Worm (Caenorhabditis elegans) whole organism, L4 larva: ENCODE data around the gene mab-9.

Experiments
- T26A8.4 ChIP-seq: fragments of 200-800 bp; sonication (Bioruptor generic); IDR thresholded peaks from 2 replicates; pipeline ENCODE4 v1.3.6; 2022; ENCODE audit warnings: missing genetic modification characterization, missing compliant biosample characterization
- Y5F2A.4 ChIP-seq: fragments of 200-800 bp; sonication (Bioruptor generic); optimal IDR thresholded peaks from 2 replicates; lab custom pipeline; 2018; ENCODE audit warnings: mild to moderate bottlenecking, missing genetic modification characterization, missing compliant biosample characterization
- Y75B8A.6 ChIP-seq: fragments of 200-800 bp; sonication (Bioruptor generic); IDR thresholded peaks from 2 replicates; pipeline ENCODE4 v1.3.6; 2022; ENCODE audit warnings: missing genetic modification reagents, missing genetic modification characterization, missing compliant biosample characterization
- aha-1 ChIP-seq: fragments of 150-350 bp; peaks from one replicate; lab custom pipeline; 2014; ENCODE audit warnings: missing biosample characterization, missing genetic modification characterization
- ceh-20 ChIP-seq: fragments of 200-800 bp; sonication (Bioruptor generic); IDR thresholded peaks from 2 replicates; pipeline ENCODE4 v1.3.6; 2022; ENCODE audit warnings: missing genetic modification reagents, missing genetic modification characterization, missing compliant biosample characterization
- ceh-28 ChIP-seq: fragments of 150-350 bp; optimal IDR thresholded peaks from 2 replicates; lab custom pipeline; 2014; ENCODE audit warnings: missing biosample characterization, missing genetic modification reagents, missing genetic modification characterization
- ceh-44 ChIP-seq: fragments of 200-800 bp; sonication (Bioruptor generic); IDR thresholded peaks from 2 replicates; pipeline ENCODE4 v1.3.6; 2022; ENCODE audit warnings: missing genetic modification reagents, missing genetic modification characterization, missing compliant biosample characterization
- ceh-62 ChIP-seq: sonication (generic microtip); optimal IDR thresholded peaks from 2 replicates; lab custom pipeline; 2017; ENCODE audit warnings: missing biosample characterization, missing genetic modification characterization
- ces-1 ChIP-seq: fragments of 150-350 bp; sonication (generic microtip); optimal IDR thresholded peaks from 4 replicates; lab custom pipeline; 2014; ENCODE audit warnings: missing biosample characterization, missing genetic modification reagents, missing genetic modification characterization
- daf-19 ChIP-seq: fragments of 200-800 bp; sonication (Bioruptor generic); conservative IDR thresholded peaks from 2 replicates; pipeline ENCODE4 v1.3.6; 2022; ENCODE audit warnings: missing genetic modification characterization, missing compliant biosample characterization
- daf-8 ChIP-seq: fragments of 200-800 bp; sonication (Bioruptor generic); IDR thresholded peaks from 2 replicates; pipeline ENCODE4 v1.3.6; 2022; ENCODE audit warnings: missing genetic modification characterization, missing compliant biosample characterization
- dmd-8 ChIP-seq: fragments of 200-800 bp; sonication (Bioruptor generic); IDR thresholded peaks from 2 replicates; pipeline ENCODE4 v1.3.6; 2022; ENCODE audit warnings: missing genetic modification characterization, missing compliant biosample characterization
- egl-27 ChIP-seq: sonication (generic microtip); optimal IDR thresholded peaks from 3 replicates; lab custom pipeline; 2017; ENCODE audit warnings: missing biosample characterization, missing genetic modification reagents, missing genetic modification characterization
- egl-43 ChIP-seq: fragments of 200-800 bp; sonication (Bioruptor generic); IDR thresholded peaks from 2 replicates; pipeline ENCODE4 v1.3.6; 2022; ENCODE audit warnings: missing genetic modification reagents, missing genetic modification characterization, missing compliant biosample characterization
- fkh-10 ChIP-seq: fragments of 150-350 bp; optimal IDR thresholded peaks from 2 replicates; lab custom pipeline; 2014; ENCODE audit warnings: missing biosample characterization, missing genetic modification reagents, missing genetic modification characterization
- gei-8 ChIP-seq: fragments of 200-800 bp; sonication (Bioruptor generic); optimal IDR thresholded peaks from 2 replicates; lab custom pipeline; 2018; ENCODE audit warnings: mild to moderate bottlenecking, missing genetic modification characterization, missing compliant biosample characterization
- hlh-11 ChIP-seq: fragments of 200-800 bp; sonication (Bioruptor generic); optimal IDR thresholded peaks from 2 replicates; lab custom pipeline; 2018; ENCODE audit warnings: mild to moderate bottlenecking, missing genetic modification characterization, missing compliant biosample characterization
- jun-1 ChIP-seq: fragments of 150-350 bp; optimal IDR thresholded peaks from 2 replicates; lab custom pipeline; 2014; ENCODE audit warnings: missing biosample characterization, missing genetic modification reagents, missing genetic modification characterization
- lin-1 ChIP-seq: fragments of 200-800 bp; sonication (Bioruptor generic); IDR thresholded peaks from 2 replicates; pipeline ENCODE4 v1.3.6; 2022; ENCODE audit warnings: missing genetic modification reagents, missing genetic modification characterization, missing compliant biosample characterization
- lin-29 ChIP-seq: fragments of 200-800 bp; sonication (Bioruptor generic); IDR thresholded peaks from 2 replicates; pipeline ENCODE4 v1.3.6; 2022; ENCODE audit warnings: missing genetic modification reagents, missing genetic modification characterization, missing compliant biosample characterization
- lin-38 ChIP-seq: fragments of 200-800 bp; sonication (Bioruptor generic); IDR thresholded peaks from 2 replicates; pipeline ENCODE4 v1.3.6; 2022; ENCODE audit warnings: missing genetic modification reagents, missing genetic modification characterization, missing compliant biosample characterization
- lsy-2 ChIP-seq, 2 experiments: fragments of 150-350 bp in 1 of 2; sonication (generic microtip) in 1 of 2; optimal IDR thresholded peaks; 2 replicates each; lab custom pipeline; 2014 to 2017; ENCODE audit warnings: missing biosample characterization in 2 of 2, missing genetic modification characterization in 2 of 2
- mxl-3 ChIP-seq: fragments of 200-800 bp; sonication (Bioruptor generic); optimal IDR thresholded peaks from 2 replicates; lab custom pipeline; 2018; ENCODE audit warnings: mild to moderate bottlenecking, missing genetic modification characterization, missing compliant biosample characterization
- nhr-11 ChIP-seq: fragments of 150-350 bp; optimal IDR thresholded peaks from 2 replicates; lab custom pipeline; 2014; ENCODE audit warnings: missing biosample characterization, missing genetic modification characterization
- nhr-111 ChIP-seq: fragments of 200-800 bp; sonication (Bioruptor generic); optimal IDR thresholded peaks from 2 replicates; lab custom pipeline; 2018; ENCODE audit warnings: mild to moderate bottlenecking, missing genetic modification characterization, missing compliant biosample characterization
- nhr-25 ChIP-seq: sonication (generic microtip); optimal IDR thresholded peaks from 2 replicates; lab custom pipeline; 2017; ENCODE audit warnings: missing genetic modification characterization, mild to moderate bottlenecking, missing compliant biosample characterization, antibody characterized with exemption, moderate library complexity, borderline replicate concordance; ENCODE audit not compliant: insufficient read depth
- nhr-28 ChIP-seq: fragments of 150-350 bp; optimal IDR thresholded peaks from 2 replicates; lab custom pipeline; 2014; ENCODE audit warnings: missing biosample characterization, missing genetic modification characterization
- pha-4 ChIP-seq, 2 experiments: fragments of 150-350 bp in 1 of 2; fragments of 200-800 bp in 1 of 2; sonication (Bioruptor generic) in 1 of 2; IDR thresholded peaks in 1 of 2; optimal IDR thresholded peaks in 1 of 2; 2 replicates each; pipeline versions ENCODE4 v1.3.6 to Lab custom; 2014 to 2022; ENCODE audit warnings: missing genetic modification characterization in 2 of 2, missing genetic modification reagents in 2 of 2, missing biosample characterization in 1 of 2, missing compliant biosample characterization in 1 of 2
- php-3 ChIP-seq: fragments of 200-800 bp; sonication (Bioruptor generic); IDR thresholded peaks from 2 replicates; pipeline ENCODE4 v1.3.6; 2022; ENCODE audit warnings: missing genetic modification reagents, missing genetic modification characterization, missing compliant biosample characterization
- sdz-12 ChIP-seq: fragments of 200-800 bp; sonication (Bioruptor generic); optimal IDR thresholded peaks from 2 replicates; lab custom pipeline; 2018; ENCODE audit warnings: mild to moderate bottlenecking, missing genetic modification characterization, missing compliant biosample characterization
- set-16 ChIP-seq: fragments of 200-800 bp; sonication (Bioruptor generic); IDR thresholded peaks from 2 replicates; pipeline ENCODE4 v1.3.6; 2022; ENCODE audit warnings: missing genetic modification reagents, missing genetic modification characterization, missing compliant biosample characterization
- skn-1 ChIP-seq: fragments of 150-350 bp; optimal IDR thresholded peaks from 2 replicates; lab custom pipeline; 2014; ENCODE audit warnings: missing biosample characterization, missing genetic modification characterization
- spr-3 ChIP-seq: fragments of 200-800 bp; sonication (Bioruptor generic); optimal IDR thresholded peaks from 2 replicates; lab custom pipeline; 2018; ENCODE audit warnings: mild to moderate bottlenecking, missing genetic modification characterization, missing compliant biosample characterization
- tra-1 ChIP-seq: fragments of 200-800 bp; sonication (Bioruptor generic); IDR thresholded peaks from 2 replicates; pipeline ENCODE4 v1.3.6; 2022; ENCODE audit warnings: missing genetic modification reagents, missing genetic modification characterization, missing compliant biosample characterization
- unc-130 ChIP-seq: sonication (generic microtip); optimal IDR thresholded peaks from 2 replicates; lab custom pipeline; 2016; ENCODE audit warnings: missing genetic modification reagents, missing genetic modification characterization, missing compliant biosample characterization
- unc-39 ChIP-seq: sonication (generic microtip); optimal IDR thresholded peaks from 2 replicates; lab custom pipeline; 2017; ENCODE audit warnings: missing biosample characterization, missing genetic modification characterization
- unc-62 ChIP-seq, 3 experiments: fragments of 150-350 bp in 1 of 3; sonication (generic microtip); optimal IDR thresholded peaks in 2 of 3; peaks in 1 of 3; 1 replicate in 1 of 3; 2 replicates in 2 of 3; lab custom pipeline; 2014 to 2017; ENCODE audit warnings: missing biosample characterization in 3 of 3, missing genetic modification characterization in 3 of 3, missing genetic modification reagents in 3 of 3, missing genotype in 1 of 3
- zfp-3 ChIP-seq: fragments of 200-800 bp; sonication (Bioruptor generic); conservative IDR thresholded peaks from 2 replicates; pipeline ENCODE4 v1.3.6; 2022; ENCODE audit warnings: missing genetic modification reagents, missing genetic modification characterization, missing compliant biosample characterization
- zip-2 ChIP-seq: fragments of 150-350 bp; optimal IDR thresholded peaks from 2 replicates; lab custom pipeline; 2014; ENCODE audit warnings: missing biosample characterization, missing genetic modification characterization
- ztf-7 ChIP-seq: fragments of 150-350 bp; optimal IDR thresholded peaks from 2 replicates; lab custom pipeline; 2014; ENCODE audit warnings: missing biosample characterization, missing genetic modification characterization

Gene mab-9

ce11 chrII:542416-542815 is 26.6 kb downstream of the mab-9 start:
- TF ChIP-seq nhr-11 (tag; lab: Kevin White, UChicago) (no peak), spr-3 (GFP tag; lab: Kevin White, UChicago) (no peak), set-16 (no peak), unc-130 (GFP tag; lab: Kevin White, UChicago) (no peak), ceh-44 (no peak), zfp-3 (GFP tag; lab: Robert Waterston, UW) (no peak), T26A8.4 (GFP tag; lab: Robert Waterston, UW) (no peak), daf-19 (GFP tag; lab: Robert Waterston, UW) (no peak), aha-1 (tag; lab: Kevin White, UChicago) (peak; percentile 58), lin-1 (GFP tag; lab: Robert Waterston, UW) (no peak), lin-29 (GFP tag; lab: Robert Waterston, UW) (no peak), mxl-3 (GFP tag; lab: Kevin White, UChicago) (peak; percentile 47), daf-8 (no peak), Y75B8A.6 (GFP tag; lab: Robert Waterston, UW) (no peak), zip-2 (tag; lab: Kevin White, UChicago) (no peak), hlh-11 (tag; lab: Kevin White, UChicago) (peak; percentile 2), dmd-8 (no peak), unc-39 (tag; lab: Kevin White, UChicago) (no peak), nhr-28 (tag; lab: Kevin White, UChicago) (peak; percentile 48), nhr-111 (GFP tag; lab: Kevin White, UChicago) (no peak), egl-43 (GFP tag; lab: Robert Waterston, UW) (no peak), lin-38 (no peak), fkh-10 (GFP tag; lab: Kevin White, UChicago) (no peak), ceh-62 (tag; lab: Kevin White, UChicago) (no peak), lsy-2 (tag; optimal IDR thresholded peaks at IDR 0.05; lab: Kevin White, UChicago) (no peak)

ce11 chrII:546405-546804 is 30.6 kb downstream of the mab-9 start, which contains the start of gene mlt-10:
mlt-10 (plus strand) TSS chrII:546705.
- TF ChIP-seq nhr-25 (tag; lab: Kevin White, UChicago) (no peak), pha-4 (GFP tag; IDR thresholded peaks at IDR 0.05; lab: Robert Waterston, UW) (no peak), pha-4 (tag; optimal IDR thresholded peaks at IDR 0.05; lab: Kevin White, UChicago) (no peak), tra-1 (GFP tag; lab: Robert Waterston, UW) (no peak), ceh-20 (no peak), skn-1 (no peak), Y5F2A.4 (no peak), ceh-28 (tag; lab: Kevin White, UChicago) (no peak), ztf-7 (tag; lab: Kevin White, UChicago) (no peak), sdz-12 (GFP tag; lab: Kevin White, UChicago) (no peak)

- TF ChIP-seq lin-1 (GFP tag; lab: Robert Waterston, UW) (no peak), egl-27 (no peak), unc-62 (GFP tag; optimal IDR thresholded peaks at IDR 0.05 in 1 of 2; lab: Kevin White, UChicago) (peak in 1 of 2 experiments; percentile 89), unc-62 (tag; optimal IDR thresholded peaks at IDR 0.05; lab: Kevin White, UChicago) (no peak), php-3 (GFP tag; lab: Robert Waterston, UW) (no peak), gei-8 (GFP tag; lab: Kevin White, UChicago) (no peak), jun-1 (tag; lab: Kevin White, UChicago) (no peak), ces-1 (no peak)
Observed at ce11 chrII:549501-549900, 33.7 kb downstream of the mab-9 start.
